Worm (Caenorhabditis elegans) whole organism, midembryonic: ENCODE data around the gene ced-9.

Source experiments
- cog-1 ChIP-seq: sonication (generic microtip); optimal IDR thresholded peaks from 2 replicates; lab custom pipeline; 2016; ENCODE audit warnings: missing genetic modification characterization, missing compliant biosample characterization
- flt-1 ChIP-seq: fragments of 200-800 bp; sonication (Bioruptor generic); IDR thresholded peaks from 2 replicates; pipeline ENCODE4 v1.3.6; 2022; ENCODE audit warnings: missing genetic modification characterization, missing compliant biosample characterization
- klf-2 ChIP-seq: fragments of 200-800 bp; sonication (Bioruptor generic); conservative IDR thresholded peaks from 2 replicates; pipeline ENCODE4 v1.3.6; 2022; ENCODE audit warnings: missing genetic modification reagents, missing genetic modification characterization, missing compliant biosample characterization
- ztf-23 ChIP-seq: fragments of 200-800 bp; sonication (Bioruptor generic); IDR thresholded peaks from 2 replicates; pipeline ENCODE4 v1.3.6; 2022; ENCODE audit warnings: missing genetic modification reagents, missing genetic modification characterization, missing compliant biosample characterization
- ztf-29 ChIP-seq: fragments of 200-800 bp; sonication (Bioruptor generic); IDR thresholded peaks from 2 replicates; pipeline ENCODE4 v1.3.6; 2022; ENCODE audit warnings: missing genetic modification reagents, missing genetic modification characterization, missing compliant biosample characterization

DNA sequence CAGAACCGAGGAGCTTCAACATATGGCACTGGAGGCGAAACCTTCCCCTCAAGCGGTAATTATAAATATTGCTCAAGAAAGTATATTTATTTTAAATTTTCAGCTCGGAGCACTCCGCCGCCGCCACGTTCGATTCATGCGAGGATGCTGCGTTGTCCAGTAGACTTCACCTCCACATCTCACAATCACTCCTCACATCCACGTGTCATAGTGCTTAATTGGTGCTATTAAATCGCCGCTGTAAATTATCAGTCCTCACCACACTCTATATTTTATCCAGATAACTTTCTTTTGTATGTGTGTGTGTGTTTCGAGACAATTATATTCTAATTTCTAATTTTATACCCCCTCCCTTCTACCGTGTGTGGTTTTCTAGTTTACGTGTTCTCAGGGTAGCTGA lies 19.6 kb downstream of the ced-9 start:
- TF ChIP-seq klf-2 (GFP tag; lab: Robert Waterston, UW) = no peak
- TF ChIP-seq ztf-23 = no peak
- TF ChIP-seq cog-1 (tag; lab: Kevin White, UChicago) = no peak
- TF ChIP-seq flt-1 = no peak
- no peak for TF ChIP-seq ztf-29
